Worm (Caenorhabditis elegans) whole organism, L4 larva: ENCODE measurements around the gene rme-1.

ENCODE experiments used
- ceh-82 ChIP-seq: sonication (generic microtip); optimal IDR thresholded peaks from 2 replicates; lab custom pipeline; 2017; ENCODE audit warnings: missing biosample characterization, missing genetic modification characterization
- sdz-12 ChIP-seq: fragments of 200-800 bp; sonication (Bioruptor generic); optimal IDR thresholded peaks from 2 replicates; lab custom pipeline; 2018; ENCODE audit warnings: mild to moderate bottlenecking, missing genetic modification characterization, missing compliant biosample characterization

ce11 chrV:6204046-6204445 lies 4.6 kb upstream of the rme-1 start:
- TF ChIP-seq sdz-12 (GFP tag; lab: Kevin White, UChicago) (no peak), ceh-82 (tag; lab: Kevin White, UChicago) (no peak)
